In genomic region chr3L:14118767-14119166, dm6 we compare ENCODE assay signal across 2 fruit fly cellular contexts.
TF ChIP-seq lines count a peak whose summit lies in the region.

No protein-coding gene starts in this region.

- no peak for TF ChIP-seq CTCF in whole organism, embryonic (GFP tag; optimal IDR thresholded peaks at IDR 0.05; lab: Kevin White, UChicago)

TF ChIP-seq in whole organism, embryonic, 481 proteins besides CTCF, POLR2A, EP300 and RAD21 (continues in another document):
- TF ChIP-seq chm (GFP tag; IDR thresholded peaks at IDR 0.05; lab: Robert Waterston, UW) (no peak), Hmr (GFP tag; optimal IDR thresholded peaks at IDR 0.05; lab: Kevin White, UChicago) (no peak), Hey (tag; optimal IDR thresholded peaks at IDR 0.05; lab: Kevin White, UChicago) (no peak), chn (GFP tag; optimal IDR thresholded peaks at IDR 0.05; lab: Kevin White, UChicago) (no peak), zfh1 (GFP tag; IDR thresholded peaks at IDR 0.05; lab: Robert Waterston, UW) (no peak), Nf-YC (tag; optimal IDR thresholded peaks at IDR 0.05; lab: Kevin White, UChicago) (peak; percentile 90), cg (GFP tag; optimal IDR thresholded peaks at IDR 0.05; lab: Kevin White, UChicago) (peak; percentile 33), phol (tag; optimal IDR thresholded peaks at IDR 0.05; lab: Kevin White, UChicago) (peak; percentile 1), CG4360 (GFP tag; IDR thresholded peaks at IDR 0.05; lab: Robert Waterston, UW) (no peak), Deaf1 (tag; optimal IDR thresholded peaks at IDR 0.05; lab: Kevin White, UChicago) (peak; percentile 50), CG1233 (GFP tag; optimal IDR thresholded peaks at IDR 0.05; lab: Kevin White, UChicago) (no peak), CG10321 (GFP tag; IDR thresholded peaks at IDR 0.05; lab: Robert Waterston, UW) (peak; percentile 90), gem (tag; optimal IDR thresholded peaks at IDR 0.05; lab: Kevin White, UChicago) (no peak), ac (GFP tag; optimal IDR thresholded peaks at IDR 0.05; lab: Kevin White, UChicago) (peak; percentile 42), CG2199 (GFP tag; IDR thresholded peaks at IDR 0.05; lab: Robert Waterston, UW) (0 out of 3 replicates have a peak, but pooled peaks have one; percentile 40), p53 (GFP tag; optimal IDR thresholded peaks at IDR 0.05; lab: Kevin White, UChicago) (peak; percentile 21), unpg (GFP tag; optimal IDR thresholded peaks at IDR 0.05; lab: Kevin White, UChicago) (no peak), ap (GFP tag; IDR thresholded peaks at IDR 0.05; lab: Robert Waterston, UW) (no peak), Atf6 (GFP tag; IDR thresholded peaks at IDR 0.05; lab: Robert Waterston, UW) (no peak), kah (GFP tag; optimal IDR thresholded peaks at IDR 0.05; lab: Kevin White, UChicago) (peak; percentile 22), cad (GFP tag; optimal IDR thresholded peaks at IDR 0.05; lab: Kevin White, UChicago) (no peak), CG30431 (GFP tag; optimal IDR thresholded peaks at IDR 0.05; lab: Kevin White, UChicago) (no peak), CG8359 (GFP tag; optimal IDR thresholded peaks at IDR 0.05; lab: Kevin White, UChicago; ENCODE audit: borderline replicate concordance) (no peak), CG12769 (tag; optimal IDR thresholded peaks at IDR 0.05; lab: Kevin White, UChicago) (no peak), CG14667 (GFP tag; IDR thresholded peaks at IDR 0.05; lab: Robert Waterston, UW) (no peak), CG15011 (GFP tag; optimal IDR thresholded peaks at IDR 0.05; lab: Kevin White, UChicago) (no peak), CG2120 (GFP tag; optimal IDR thresholded peaks at IDR 0.05; lab: Kevin White, UChicago) (no peak), insv (GFP tag; optimal IDR thresholded peaks at IDR 0.05; lab: Kevin White, UChicago) (peak in 1 of 2 experiments; percentile 43), Hr39 (optimal IDR thresholded peaks at IDR 0.05; lab: Kevin White, UChicago) (no peak), sr (GFP tag; IDR thresholded peaks at IDR 0.05; lab: Robert Waterston, UW) (no peak), caup (GFP tag; optimal IDR thresholded peaks at IDR 0.05; lab: Kevin White, UChicago; ENCODE audit: severe bottlenecking) (no peak), Poxn (GFP tag; IDR thresholded peaks at IDR 0.05; lab: Robert Waterston, UW) (no peak), crp (GFP tag; optimal IDR thresholded peaks at IDR 0.05; lab: Kevin White, UChicago) (no peak), org-1 (GFP tag; optimal IDR thresholded peaks at IDR 0.05; lab: Kevin White, UChicago) (no peak), CG6813 (GFP tag; optimal IDR thresholded peaks at IDR 0.05; lab: Kevin White, UChicago) (no peak), CG34224 (GFP tag; IDR thresholded peaks at IDR 0.05; lab: Robert Waterston, UW; ENCODE audit: partially characterized antibody) (no peak), Nf-YB (GFP tag; optimal IDR thresholded peaks at IDR 0.05; lab: Kevin White, UChicago) (peak; percentile 77), row (GFP tag; IDR thresholded peaks at IDR 0.05; lab: Robert Waterston, UW) (no peak), CG6254 (GFP tag; optimal IDR thresholded peaks at IDR 0.05; lab: Kevin White, UChicago) (no peak), bowl (GFP tag; IDR thresholded peaks at IDR 0.05; lab: Robert Waterston, UW) (no peak), Atf3 (GFP tag; optimal IDR thresholded peaks at IDR 0.05; lab: Kevin White, UChicago) (no peak), D (optimal IDR thresholded peaks at IDR 0.05; lab: Kevin White, UChicago) (peak; percentile 8), D (GFP tag; optimal IDR thresholded peaks at IDR 0.05; lab: Kevin White, UChicago) (no peak), sim (GFP tag; IDR thresholded peaks at IDR 0.05; lab: Robert Waterston, UW) (no peak), CG32532 (GFP tag; IDR thresholded peaks at IDR 0.05; lab: Robert Waterston, UW) (no peak), crol (GFP tag; IDR thresholded peaks at IDR 0.05; lab: Robert Waterston, UW) (no peak), twi (tag; optimal IDR thresholded peaks at IDR 0.05; lab: Kevin White, UChicago) (peak; percentile 35), lbe (GFP tag; optimal IDR thresholded peaks at IDR 0.05; lab: Kevin White, UChicago) (no peak)

TF ChIP-seq in whole organism, wandering third instar larva, 38 proteins besides CTCF, POLR2A, EP300 and RAD21:
- TF ChIP-seq Rel (GFP tag; optimal IDR thresholded peaks at IDR 0.05; lab: Kevin White, UChicago) (no peak), Rel (tag; optimal IDR thresholded peaks at IDR 0.05; lab: Kevin White, UChicago) (peak; percentile 39), dsf (GFP tag; optimal IDR thresholded peaks at IDR 0.05; lab: Kevin White, UChicago; ENCODE audit: borderline replicate concordance) (no peak)
